Worm (Caenorhabditis elegans) whole organism, L2 larva: ENCODE data around the gene nhr-18.

Source experiments
- C34F6.9 ChIP-seq: fragments of 150-350 bp; optimal IDR thresholded peaks from 2 replicates; lab custom pipeline; 2014; ENCODE audit warnings: missing biosample characterization, missing genetic modification characterization
- F13H6.1 ChIP-seq: sonication (generic microtip); optimal IDR thresholded peaks from 2 replicates; lab custom pipeline; 2016; ENCODE audit warnings: missing genetic modification characterization, missing compliant biosample characterization
- R02D3.7 ChIP-seq: fragments of 150-350 bp; optimal IDR thresholded peaks from 2 replicates; lab custom pipeline; 2014; ENCODE audit warnings: missing biosample characterization, missing genetic modification characterization
- Y55F3AM.14 ChIP-seq: fragments of 200-800 bp; sonication (Bioruptor generic); optimal IDR thresholded peaks from 2 replicates; lab custom pipeline; 2018; ENCODE audit warnings: mild to moderate bottlenecking, missing genetic modification characterization, missing compliant biosample characterization
- ZK546.5 ChIP-seq: sonication (generic microtip); optimal IDR thresholded peaks from 2 replicates; lab custom pipeline; 2017; ENCODE audit warnings: missing biosample characterization, missing genetic modification characterization
- alr-1 ChIP-seq: fragments of 150-350 bp; optimal IDR thresholded peaks from 2 replicates; lab custom pipeline; 2014; ENCODE audit warnings: missing biosample characterization, missing genetic modification characterization
- aly-2 ChIP-seq: fragments of 150-350 bp; optimal IDR thresholded peaks from 2 replicates; lab custom pipeline; 2014; ENCODE audit warnings: missing biosample characterization, missing genetic modification characterization
- ama-1 ChIP-seq: fragments of 150-350 bp; optimal IDR thresholded peaks from 2 replicates; lab custom pipeline; 2018; ENCODE audit warnings: inconsistent platforms
- blmp-1 ChIP-seq: sonication (generic microtip); optimal IDR thresholded peaks from 2 replicates; lab custom pipeline; 2017; ENCODE audit warnings: missing genetic modification characterization, mild to moderate bottlenecking, missing compliant biosample characterization, antibody characterized with exemption, moderate library complexity; ENCODE audit not compliant: insufficient read depth
- ceh-16 ChIP-seq: fragments of 150-350 bp; optimal IDR thresholded peaks from 2 replicates; lab custom pipeline; 2014; ENCODE audit warnings: missing biosample characterization, missing genetic modification characterization
- ceh-82 ChIP-seq: fragments of 150-350 bp; optimal IDR thresholded peaks from 2 replicates; lab custom pipeline; 2014; ENCODE audit warnings: missing biosample characterization, missing genetic modification characterization
- crh-2 ChIP-seq: sonication (generic microtip); optimal IDR thresholded peaks from 2 replicates; lab custom pipeline; 2017; ENCODE audit warnings: missing biosample characterization, missing genetic modification characterization
- egl-27 ChIP-seq: sonication (generic microtip); optimal IDR thresholded peaks from 3 replicates; lab custom pipeline; 2017; ENCODE audit warnings: missing biosample characterization, missing genetic modification reagents, missing genetic modification characterization
- fos-1 ChIP-seq: fragments of 150-350 bp; optimal IDR thresholded peaks from 2 replicates; lab custom pipeline; 2014; ENCODE audit warnings: missing biosample characterization, missing genetic modification characterization
- lin-11 ChIP-seq: fragments of 150-350 bp; sonication (generic microtip); optimal IDR thresholded peaks from 2 replicates; lab custom pipeline; 2014; ENCODE audit warnings: missing biosample characterization, missing genetic modification characterization, inconsistent platforms, mixed read lengths
- lin-39 ChIP-seq: fragments of 150-350 bp; optimal IDR thresholded peaks from 2 replicates; lab custom pipeline; 2014; ENCODE audit warnings: missing biosample characterization, missing genetic modification reagents, missing genetic modification characterization
- lsy-2 ChIP-seq, 2 experiments: fragments of 150-350 bp in 1 of 2; sonication (generic microtip) in 1 of 2; optimal IDR thresholded peaks; 2 replicates each; lab custom pipeline; 2014 to 2017; ENCODE audit warnings: missing biosample characterization in 2 of 2, missing genetic modification characterization in 2 of 2
- mab-5 ChIP-seq: fragments of 150-350 bp; optimal IDR thresholded peaks from 2 replicates; lab custom pipeline; 2014; ENCODE audit warnings: missing biosample characterization, missing genetic modification characterization
- mbf-1 ChIP-seq: sonication (generic microtip); optimal IDR thresholded peaks from 2 replicates; lab custom pipeline; 2017; ENCODE audit warnings: missing biosample characterization, missing genetic modification characterization
- nhr-12 ChIP-seq: fragments of 150-350 bp; optimal IDR thresholded peaks from 2 replicates; lab custom pipeline; 2014; ENCODE audit warnings: missing biosample characterization, missing genetic modification characterization
- nhr-21 ChIP-seq: fragments of 150-350 bp; optimal IDR thresholded peaks from 2 replicates; lab custom pipeline; 2014; ENCODE audit warnings: missing biosample characterization, missing genetic modification characterization
- nhr-23 ChIP-seq: fragments of 150-350 bp; optimal IDR thresholded peaks from 2 replicates; lab custom pipeline; 2014; ENCODE audit warnings: missing biosample characterization, missing genetic modification reagents, missing genetic modification characterization
- nhr-25 ChIP-seq: fragments of 150-350 bp; sonication (generic microtip); optimal IDR thresholded peaks from 3 replicates; lab custom pipeline; 2014; ENCODE audit warnings: missing biosample characterization, missing genetic modification characterization
- nhr-6 ChIP-seq: fragments of 150-350 bp; optimal IDR thresholded peaks from 2 replicates; lab custom pipeline; 2014; ENCODE audit warnings: missing biosample characterization, missing genetic modification characterization
- nhr-77 ChIP-seq: fragments of 150-350 bp; optimal IDR thresholded peaks from 2 replicates; lab custom pipeline; 2014; ENCODE audit warnings: missing biosample characterization, missing genetic modification characterization
- sem-4 ChIP-seq: fragments of 150-350 bp; optimal IDR thresholded peaks from 2 replicates; lab custom pipeline; 2014; ENCODE audit warnings: missing biosample characterization, missing genetic modification reagents, missing genetic modification characterization
- skn-1 ChIP-seq: sonication (generic microtip); optimal IDR thresholded peaks from 2 replicates; lab custom pipeline; 2017; ENCODE audit warnings: missing biosample characterization, missing genetic modification characterization
- sma-3 ChIP-seq: sonication (generic microtip); optimal IDR thresholded peaks from 2 replicates; lab custom pipeline; 2016; ENCODE audit warnings: missing genetic modification reagents, missing genetic modification characterization, missing compliant biosample characterization
- sma-9 ChIP-seq, 2 experiments: fragments of 150-350 bp in 1 of 2; sonication (generic microtip) in 1 of 2; optimal IDR thresholded peaks; 2 replicates each; lab custom pipeline; 2014 to 2016; ENCODE audit warnings: missing genetic modification characterization in 2 of 2, mild to moderate bottlenecking in 1 of 2, missing biosample characterization in 1 of 2, missing compliant biosample characterization in 1 of 2, missing genetic modification reagents in 1 of 2, moderate library complexity in 1 of 2
- snpc-4 ChIP-seq: fragments of 150-350 bp; optimal IDR thresholded peaks from 2 replicates; lab custom pipeline; 2014; ENCODE audit warnings: missing biosample characterization, missing genetic modification characterization
- unc-39 ChIP-seq: fragments of 150-350 bp; optimal IDR thresholded peaks from 2 replicates; lab custom pipeline; 2014; ENCODE audit warnings: missing biosample characterization, missing genetic modification characterization
- unc-62 ChIP-seq: fragments of 150-350 bp; optimal IDR thresholded peaks from 2 replicates; lab custom pipeline; 2014; ENCODE audit warnings: missing biosample characterization, missing genetic modification reagents, missing genetic modification characterization
- ztf-11 ChIP-seq: sonication (generic microtip); optimal IDR thresholded peaks from 2 replicates; lab custom pipeline; 2017; ENCODE audit warnings: missing biosample characterization, missing genetic modification characterization
- ztf-4 ChIP-seq: fragments of 150-350 bp; optimal IDR thresholded peaks from 2 replicates; lab custom pipeline; 2014; ENCODE audit warnings: missing biosample characterization, missing genetic modification characterization

Gene nhr-18

DNA sequence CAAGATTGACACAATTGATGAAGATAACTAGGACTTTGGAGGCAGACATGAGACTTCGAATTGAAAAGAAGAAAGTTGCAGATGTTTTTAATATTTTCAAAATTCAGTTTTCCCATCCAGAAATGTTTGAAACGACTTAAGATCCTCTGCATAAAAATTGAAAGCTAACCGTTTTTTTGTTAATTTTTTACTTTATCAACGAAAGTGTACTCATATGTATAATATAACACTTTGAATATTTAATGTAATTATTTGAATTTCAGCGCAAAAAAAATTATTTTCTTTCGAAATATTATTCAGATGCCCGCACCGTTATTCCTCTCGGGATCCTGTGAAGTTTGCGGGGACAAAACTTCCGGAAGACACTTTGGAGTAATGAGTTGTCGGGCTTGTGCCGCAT, at the start of gene nhr-18:
TSS of gene nhr-18 (plus strand) at position 301 of the 400 bp plus-strand sequence.
- no peak for TF ChIP-seq nhr-23 (tag; lab: Kevin White, UChicago)
- TF ChIP-seq ztf-4 = no peak
- no peak for TF ChIP-seq crh-2
- TF ChIP-seq lsy-2 (tag; optimal IDR thresholded peaks at IDR 0.05; lab: Kevin White, UChicago) = no peak
- no peak for TF ChIP-seq blmp-1
- TF ChIP-seq egl-27 (tag; lab: Kevin White, UChicago) = no peak
- no peak for TF ChIP-seq skn-1 (tag; lab: Kevin White, UChicago)
- no peak for TF ChIP-seq ztf-11 (tag; lab: Kevin White, UChicago)
- no peak for TF ChIP-seq mab-5 (tag; lab: Kevin White, UChicago)
- no peak for TF ChIP-seq Y55F3AM.14 (GFP tag; lab: Kevin White, UChicago)
- no peak for TF ChIP-seq ama-1 (lab: Kevin White, UChicago)
- TF ChIP-seq ceh-16 (tag; lab: Kevin White, UChicago) = no peak
- no peak for TF ChIP-seq nhr-21 (tag; lab: Kevin White, UChicago)

DNA sequence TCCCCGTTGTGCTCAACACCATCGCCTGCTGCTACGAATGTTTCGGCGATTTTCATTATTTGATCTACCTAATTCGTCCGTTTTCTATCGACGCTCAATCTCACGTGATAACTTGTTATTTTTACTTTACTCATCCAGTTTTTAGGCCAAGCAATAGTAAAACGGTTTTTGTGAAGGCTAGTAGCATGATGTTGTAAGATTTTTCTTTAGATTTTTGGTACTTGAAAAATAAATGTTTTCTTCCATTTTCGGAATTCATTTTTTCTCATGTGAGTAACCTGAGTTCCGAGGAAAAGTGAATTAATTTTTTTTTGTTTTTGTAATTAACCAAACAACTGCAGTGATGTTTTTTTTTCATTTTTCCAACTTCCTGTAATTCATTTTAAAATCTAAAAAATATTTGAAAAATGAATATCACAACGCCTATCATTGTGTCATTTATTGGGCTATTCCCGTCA, 49.7 kb upstream of the nhr-18 start, which contains the start of gene srbc-17:
TSS of gene srbc-17 (plus strand) at position 408 of the 458 bp plus-strand sequence.
- TF ChIP-seq snpc-4 (tag; lab: Kevin White, UChicago) = no peak
- no peak for TF ChIP-seq ceh-82 (tag; lab: Kevin White, UChicago)
- no peak for TF ChIP-seq unc-39
- TF ChIP-seq nhr-77 (tag; lab: Kevin White, UChicago) = no peak
- TF ChIP-seq fos-1 (tag; lab: Kevin White, UChicago) = no peak
- TF ChIP-seq mab-5 (tag; lab: Kevin White, UChicago) = no peak
- no peak for TF ChIP-seq F13H6.1
- TF ChIP-seq aly-2 (tag; lab: Kevin White, UChicago) = no peak
- TF ChIP-seq unc-62 (GFP tag; lab: Kevin White, UChicago) = no peak

DNA sequence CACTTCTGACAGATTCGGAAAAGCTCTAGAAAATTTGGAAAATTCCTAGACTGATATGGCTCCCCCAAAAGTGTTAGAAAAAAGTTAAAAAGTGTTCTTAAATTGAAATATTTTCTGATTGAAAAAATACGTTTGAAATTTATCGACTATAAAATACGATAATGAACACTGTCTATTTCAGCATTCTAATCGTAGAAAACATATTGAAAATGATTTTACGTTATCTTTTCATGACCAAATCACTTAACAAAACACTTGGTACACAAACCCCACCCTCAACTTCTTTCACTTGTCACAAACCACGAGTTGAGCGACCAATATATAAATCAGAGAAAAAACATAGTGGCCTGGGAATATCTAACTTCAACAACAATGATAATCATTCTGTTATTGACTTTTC, 47.8 kb upstream of the nhr-18 start, which contains the start of gene cyp-33C1:
TSS of gene cyp-33C1 (plus strand) at position 301 of the 400 bp plus-strand sequence.
- TF ChIP-seq lsy-2 (tag; optimal IDR thresholded peaks at IDR 0.05; lab: Kevin White, UChicago) = no peak
- no peak for TF ChIP-seq snpc-4 (tag; lab: Kevin White, UChicago)
- TF ChIP-seq sma-3 (GFP tag; lab: Kevin White, UChicago) = no peak
- no peak for TF ChIP-seq nhr-12
- no peak for TF ChIP-seq lin-39 (tag; lab: Kevin White, UChicago)
- TF ChIP-seq sma-9 (GFP tag; optimal IDR thresholded peaks at IDR 0.05; lab: Kevin White, UChicago) = no peak
- no peak for TF ChIP-seq sma-9 (tag; optimal IDR thresholded peaks at IDR 0.05; lab: Kevin White, UChicago)

DNA sequence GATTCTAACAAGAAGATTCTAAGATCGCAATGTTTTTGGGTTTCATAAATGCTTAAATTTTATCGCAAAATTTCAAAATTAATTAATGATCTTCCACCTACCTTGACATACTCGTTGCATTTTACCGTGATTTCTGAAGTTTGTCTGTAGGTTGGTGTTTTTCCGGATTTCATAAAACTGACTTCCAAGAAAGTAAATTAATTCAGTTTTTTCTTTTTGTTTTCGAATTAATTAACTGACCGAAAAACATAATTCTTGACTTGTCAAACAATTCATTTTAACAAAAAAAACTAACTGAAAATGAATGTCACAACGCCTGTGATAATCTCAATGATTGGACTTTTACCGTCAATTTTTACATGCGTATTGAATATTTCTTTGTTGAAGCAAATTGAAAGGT, 45.3 kb upstream of the nhr-18 start, which contains the start of gene srbc-16:
TSS of gene srbc-16 (plus strand) at position 301 of the 400 bp plus-strand sequence.
- TF ChIP-seq unc-62 (GFP tag; lab: Kevin White, UChicago) = no peak
- TF ChIP-seq sem-4 = no peak
- TF ChIP-seq ztf-4 = no peak
- TF ChIP-seq Y55F3AM.14 (GFP tag; lab: Kevin White, UChicago) = no peak
- TF ChIP-seq ama-1 (lab: Kevin White, UChicago) = no peak
- TF ChIP-seq ceh-82 (tag; lab: Kevin White, UChicago) = no peak
- TF ChIP-seq mbf-1 (tag; lab: Kevin White, UChicago) = no peak
- no peak for TF ChIP-seq C34F6.9 (tag; lab: Kevin White, UChicago)
- TF ChIP-seq nhr-23 (tag; lab: Kevin White, UChicago) = no peak
- no peak for TF ChIP-seq R02D3.7 (tag; lab: Kevin White, UChicago)
- no peak for TF ChIP-seq ZK546.5 (tag; lab: Kevin White, UChicago)
- no peak for TF ChIP-seq lin-11 (tag; lab: Kevin White, UChicago)
- TF ChIP-seq alr-1 = no peak
- TF ChIP-seq fos-1 (tag; lab: Kevin White, UChicago) = no peak
- no peak for TF ChIP-seq nhr-77 (tag; lab: Kevin White, UChicago)
- TF ChIP-seq nhr-6 = no peak
- no peak for TF ChIP-seq crh-2
- no peak for TF ChIP-seq aly-2 (tag; lab: Kevin White, UChicago)
- TF ChIP-seq sma-3 (GFP tag; lab: Kevin White, UChicago) = no peak

DNA sequence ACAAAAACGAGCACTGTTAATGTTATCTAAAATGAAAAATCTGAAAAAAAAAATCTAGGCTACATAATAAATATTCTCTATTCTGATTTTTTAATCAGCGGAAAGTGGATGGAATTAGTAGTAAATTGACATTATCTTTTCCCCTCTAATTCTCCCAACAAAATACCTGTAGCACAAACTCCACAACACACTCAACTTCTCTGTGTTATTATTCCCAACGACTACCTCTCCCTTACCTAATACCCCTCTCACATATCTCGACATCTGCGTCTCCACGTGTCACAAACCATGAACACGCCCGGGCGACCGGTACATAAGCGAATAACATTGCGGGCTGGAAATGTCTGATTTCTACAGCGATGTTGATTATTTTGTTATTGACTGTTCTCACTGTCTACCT, 43.8 kb upstream of the nhr-18 start, which contains the start of gene cyp-33C2:
TSS of gene cyp-33C2 (plus strand) at position 327 of the 400 bp plus-strand sequence.
- TF ChIP-seq sma-3 (GFP tag; lab: Kevin White, UChicago) = no peak
- no peak for TF ChIP-seq nhr-25
- no peak for TF ChIP-seq ztf-11 (tag; lab: Kevin White, UChicago)
- TF ChIP-seq sem-4 = no peak
- TF ChIP-seq lin-11 (tag; lab: Kevin White, UChicago) = no peak
- no peak for TF ChIP-seq ceh-82 (tag; lab: Kevin White, UChicago)
- TF ChIP-seq lsy-2 (tag; optimal IDR thresholded peaks at IDR 0.05; lab: Kevin White, UChicago) = no peak
